Fruit fly (Drosophila melanogaster) whole organism, embryonic: ENCODE measurements around the gene Phb1.

Experiments
- Abd-B ChIP-seq: fragments of 200-800 bp; sonication (Bioruptor generic); optimal IDR thresholded peaks from 2 replicates; lab custom pipeline; 2018; ENCODE audit warnings: missing biosample characterization, mild to moderate bottlenecking, missing genetic modification characterization, moderate library complexity
- CG10462 ChIP-seq: fragments of 200-800 bp; sonication (Bioruptor generic); optimal IDR thresholded peaks from 2 replicates; lab custom pipeline; 2016; ENCODE audit warnings: missing biosample characterization, missing genetic modification characterization
- CG11398 ChIP-seq: fragments of 200-800 bp; sonication (Bioruptor generic); optimal IDR thresholded peaks from 2 replicates; lab custom pipeline; 2016; ENCODE audit warnings: missing biosample characterization, missing genetic modification characterization
- CG11504 ChIP-seq: fragments of 200-800 bp; sonication (Bioruptor generic); optimal IDR thresholded peaks from 3 replicates; lab custom pipeline; 2019; ENCODE audit warnings: missing biosample characterization, mild to moderate bottlenecking, missing genetic modification characterization, moderate library complexity
- CG12942 ChIP-seq: fragments of 200-800 bp; sonication (Bioruptor generic); optimal IDR thresholded peaks from 3 replicates; lab custom pipeline; 2016; ENCODE audit warnings: missing biosample characterization, missing genetic modification characterization
- CG13624 ChIP-seq: fragments of 200-800 bp; sonication (Bioruptor generic); optimal IDR thresholded peaks from 2 replicates; lab custom pipeline; 2016; ENCODE audit warnings: missing biosample characterization, missing genetic modification characterization
- CG14014 ChIP-seq: fragments of 200-800 bp; sonication (Bioruptor generic); IDR thresholded peaks from 2 replicates; pipeline ENCODE4 v1.3.6; 2022; ENCODE audit warnings: missing biosample characterization, missing genetic modification characterization
- CG1602 ChIP-seq: fragments of 200-800 bp; sonication (Bioruptor generic); optimal IDR thresholded peaks from 3 replicates; lab custom pipeline; 2016; ENCODE audit warnings: missing biosample characterization, missing genetic modification characterization
- CG16815 ChIP-seq: fragments of 200-800 bp; sonication (Bioruptor generic); optimal IDR thresholded peaks from 3 replicates; lab custom pipeline; 2017; ENCODE audit warnings: missing biosample characterization, mild to moderate bottlenecking, missing genetic modification characterization
- CG17912 ChIP-seq: fragments of 200-800 bp; sonication (Bioruptor generic); optimal IDR thresholded peaks from 2 replicates; lab custom pipeline; 2018; ENCODE audit warnings: missing biosample characterization, mild to moderate bottlenecking, missing genetic modification characterization
- CG1792 ChIP-seq: fragments of 200-800 bp; sonication (Bioruptor generic); optimal IDR thresholded peaks from 2 replicates; lab custom pipeline; 2016; ENCODE audit warnings: missing biosample characterization, missing genetic modification characterization
- CG2116 ChIP-seq: fragments of 200-800 bp; sonication (Bioruptor generic); optimal IDR thresholded peaks from 3 replicates; lab custom pipeline; 2018; ENCODE audit warnings: missing biosample characterization, mild to moderate bottlenecking, missing genetic modification characterization
- CG31365 ChIP-seq: fragments of 200-800 bp; sonication (Bioruptor generic); optimal IDR thresholded peaks from 2 replicates; lab custom pipeline; 2018; ENCODE audit warnings: missing biosample characterization, mild to moderate bottlenecking, missing genetic modification characterization
- CG32772 ChIP-seq: fragments of 200-800 bp; sonication (Bioruptor generic); IDR thresholded peaks from 2 replicates; pipeline ENCODE4 v1.3.6; 2022; ENCODE audit warnings: missing biosample characterization, missing genetic modification characterization
- CG34422 ChIP-seq: fragments of 200-800 bp; sonication (Bioruptor generic); IDR thresholded peaks from 3 replicates; pipeline ENCODE4 v1.3.6; 2022; ENCODE audit warnings: missing biosample characterization, missing genetic modification characterization
- CG4360 ChIP-seq: fragments of 200-800 bp; sonication (Bioruptor generic); IDR thresholded peaks from 2 replicates; pipeline ENCODE4 v1.3.6; 2022; ENCODE audit warnings: missing biosample characterization, missing genetic modification characterization
- CG7556 ChIP-seq: fragments of 200-800 bp; sonication (Bioruptor generic); optimal IDR thresholded peaks from 2 replicates; lab custom pipeline; 2017; ENCODE audit warnings: missing biosample characterization, mild to moderate bottlenecking, missing genetic modification characterization
- CG8281 ChIP-seq: fragments of 200-800 bp; sonication (Bioruptor generic); optimal IDR thresholded peaks from 2 replicates; lab custom pipeline; 2018; ENCODE audit warnings: missing biosample characterization, mild to moderate bottlenecking, missing genetic modification characterization, moderate library complexity
- CG8478 ChIP-seq: fragments of >200 bp; optimal IDR thresholded peaks from 2 replicates; lab custom pipeline; 2018
- CG9215 ChIP-seq: fragments of 200-800 bp; sonication (Bioruptor generic); IDR thresholded peaks from 2 replicates; pipeline ENCODE4 v1.3.6; 2022; ENCODE audit warnings: missing biosample characterization, missing genetic modification characterization
- E2f2 ChIP-seq: fragments of 200-800 bp; sonication (Bioruptor generic); IDR thresholded peaks from 2 replicates; pipeline ENCODE4 v1.3.6; 2022; ENCODE audit warnings: missing biosample characterization, missing genetic modification characterization
- Fer3 ChIP-seq: fragments of 200-800 bp; sonication (Bioruptor generic); optimal IDR thresholded peaks from 2 replicates; lab custom pipeline; 2018; ENCODE audit warnings: missing biosample characterization, mild to moderate bottlenecking, missing genetic modification characterization, moderate library complexity
- Gsc ChIP-seq: fragments of 200-800 bp; sonication (Bioruptor generic); IDR thresholded peaks from 2 replicates; pipeline ENCODE4 v1.3.6; 2022; ENCODE audit warnings: missing biosample characterization, missing genetic modification characterization
- HLH3B ChIP-seq: fragments of 200-800 bp; sonication (Bioruptor generic); IDR thresholded peaks from 2 replicates; pipeline ENCODE4 v1.3.6; 2022; ENCODE audit warnings: missing biosample characterization, missing genetic modification characterization
- Hey ChIP-seq: fragments of 200-800 bp; sonication (Bioruptor generic); optimal IDR thresholded peaks from 3 replicates; lab custom pipeline; 2018; ENCODE audit warnings: missing biosample characterization, mild to moderate bottlenecking, missing genetic modification characterization
- HmgZ ChIP-seq: fragments of 200-800 bp; sonication (Bioruptor generic); optimal IDR thresholded peaks from 2 replicates; lab custom pipeline; 2018; ENCODE audit warnings: missing biosample characterization, mild to moderate bottlenecking, missing genetic modification characterization
- Hmx ChIP-seq: fragments of 200-800 bp; sonication (Bioruptor generic); optimal IDR thresholded peaks from 2 replicates; lab custom pipeline; 2016; ENCODE audit warnings: missing biosample characterization, missing genetic modification characterization
- Med ChIP-seq: fragments of 200-800 bp; sonication (Bioruptor generic); peaks from one replicate; lab custom pipeline; 2016; ENCODE audit warnings: missing biosample characterization, missing genetic modification characterization, mild to moderate bottlenecking, inconsistent platforms, moderate library complexity
- Mes4 ChIP-seq: fragments of 200-800 bp; sonication (Bioruptor generic); optimal IDR thresholded peaks from 2 replicates; lab custom pipeline; 2016; ENCODE audit warnings: missing biosample characterization, missing genetic modification characterization
- Nf-YB ChIP-seq: fragments of 200-800 bp; sonication (Bioruptor generic); optimal IDR thresholded peaks from 3 replicates; lab custom pipeline; 2019; ENCODE audit warnings: missing biosample characterization, mild to moderate bottlenecking, missing genetic modification characterization, moderate library complexity
- Rx ChIP-seq: fragments of 200-800 bp; sonication (Bioruptor generic); IDR thresholded peaks from 2 replicates; pipeline ENCODE4 v1.3.6; 2022; ENCODE audit warnings: missing biosample characterization, missing genetic modification characterization
- Sin3A ChIP-seq: fragments of >200 bp; optimal IDR thresholded peaks from 2 replicates; lab custom pipeline; 2018
- Stat92E ChIP-seq, 3 experiments: fragments of >200 bp in 2 of 3; fragments of 200-800 bp in 1 of 3; sonication (Bioruptor generic) in 1 of 3; optimal IDR thresholded peaks; 2 replicates each; lab custom pipeline; 2017 to 2019; ENCODE audit warnings: missing biosample characterization in 3 of 3, missing genetic modification characterization in 3 of 3, mild to moderate bottlenecking in 1 of 3, moderate library complexity in 1 of 3
- Usf ChIP-seq: fragments of 200-800 bp; sonication (Bioruptor generic); optimal IDR thresholded peaks from 2 replicates; lab custom pipeline; 2017; ENCODE audit warnings: missing genotype, missing biosample characterization, missing genetic modification characterization
- ase ChIP-seq: fragments of 200-800 bp; sonication (Bioruptor generic); IDR thresholded peaks from 3 replicates; pipeline ENCODE4 v1.3.6; 2022; ENCODE audit warnings: missing biosample characterization, missing genetic modification characterization
- bbx ChIP-seq: fragments of 200-800 bp; sonication (Bioruptor generic); IDR thresholded peaks from 2 replicates; pipeline ENCODE4 v1.3.6; 2022; ENCODE audit warnings: missing biosample characterization, missing genetic modification characterization; ENCODE audit not compliant: partially characterized antibody
- br ChIP-seq: fragments of >200 bp; optimal IDR thresholded peaks from 2 replicates; lab custom pipeline; 2017
- cwo ChIP-seq: fragments of 200-800 bp; sonication (Bioruptor generic); optimal IDR thresholded peaks from 3 replicates; lab custom pipeline; 2017; ENCODE audit warnings: missing biosample characterization, missing genetic modification characterization, mild to moderate bottlenecking, moderate library complexity, missing genetic modification reagents
- dysf ChIP-seq: fragments of 200-800 bp; sonication (Bioruptor generic); IDR thresholded peaks from 3 replicates; pipeline ENCODE4 v1.3.6; 2022; ENCODE audit warnings: missing biosample characterization, missing genetic modification characterization
- esg ChIP-seq: fragments of 200-800 bp; sonication (Bioruptor generic); conservative IDR thresholded peaks from 2 replicates; pipeline ENCODE4 v1.3.6; 2022; ENCODE audit warnings: missing biosample characterization, missing genetic modification characterization
- exex ChIP-seq: fragments of 200-800 bp; sonication (Bioruptor generic); optimal IDR thresholded peaks from 4 replicates; lab custom pipeline; 2018; ENCODE audit warnings: missing biosample characterization, mild to moderate bottlenecking, missing genetic modification characterization, moderate library complexity
- fd3F ChIP-seq: fragments of 200-800 bp; sonication (Bioruptor generic); optimal IDR thresholded peaks from 2 replicates; lab custom pipeline; 2018; ENCODE audit warnings: missing biosample characterization, mild to moderate bottlenecking, missing genetic modification characterization, moderate library complexity
- mirr ChIP-seq: fragments of 200-800 bp; sonication (Bioruptor generic); optimal IDR thresholded peaks from 3 replicates; lab custom pipeline; 2018; ENCODE audit warnings: missing biosample characterization, mild to moderate bottlenecking, missing genetic modification characterization
- pfk ChIP-seq: fragments of 200-800 bp; sonication (Bioruptor generic); optimal IDR thresholded peaks from 2 replicates; lab custom pipeline; 2018; ENCODE audit warnings: missing biosample characterization, mild to moderate bottlenecking, missing genetic modification characterization, moderate library complexity
- pzg ChIP-seq: fragments of 200-800 bp; sonication (Bioruptor generic); optimal IDR thresholded peaks from 3 replicates; lab custom pipeline; 2018; ENCODE audit warnings: missing biosample characterization, mild to moderate bottlenecking, missing genetic modification characterization, moderate library complexity
- sd ChIP-seq: fragments of 200-800 bp; sonication (Bioruptor generic); optimal IDR thresholded peaks from 3 replicates; lab custom pipeline; 2018; ENCODE audit warnings: missing biosample characterization, mild to moderate bottlenecking, missing genetic modification characterization, moderate library complexity
- sens ChIP-seq: fragments of 200-800 bp; sonication (Bioruptor generic); peaks from one replicate; lab custom pipeline; 2016; ENCODE audit warnings: missing biosample characterization, missing genetic modification characterization
- sisA ChIP-seq: fragments of 200-800 bp; sonication (Bioruptor generic); IDR thresholded peaks from 2 replicates; pipeline ENCODE4 v1.3.6; 2022; ENCODE audit warnings: missing biosample characterization, missing genetic modification characterization
- so ChIP-seq: fragments of 200-800 bp; sonication (Bioruptor generic); IDR thresholded peaks from 3 replicates; pipeline ENCODE4 v1.3.6; 2022; ENCODE audit warnings: missing biosample characterization, missing genetic modification characterization
- stwl ChIP-seq: fragments of 200-800 bp; sonication (Bioruptor generic); optimal IDR thresholded peaks from 3 replicates; lab custom pipeline; 2018; ENCODE audit warnings: missing biosample characterization, mild to moderate bottlenecking, missing genetic modification characterization, moderate library complexity
- sug ChIP-seq: fragments of 200-800 bp; optimal IDR thresholded peaks from 2 replicates; lab custom pipeline; 2019; ENCODE audit warnings: missing biosample characterization, mild to moderate bottlenecking, missing genetic modification characterization, moderate library complexity
- wek ChIP-seq: fragments of 200-800 bp; sonication (Bioruptor generic); optimal IDR thresholded peaks from 3 replicates; lab custom pipeline; 2018; ENCODE audit warnings: missing biosample characterization, mild to moderate bottlenecking, missing genetic modification characterization, moderate library complexity
- z ChIP-seq: fragments of 200-800 bp; sonication (Bioruptor generic); IDR thresholded peaks from 3 replicates; pipeline ENCODE4 v1.3.6; 2022; ENCODE audit warnings: missing biosample characterization, missing genetic modification characterization

The Phb1 gene

dm6 chr2L:19108377-19108876, 15.2 kb downstream of the Phb1 start, which contains the start of gene Lim3 (continued):
- TF ChIP-seq Usf (GFP tag; lab: Kevin White, UChicago) (no peak), sd (peak; percentile 82), CG32772 (GFP tag; lab: Robert Waterston, UW) (0 out of 2 replicates have a peak, but pooled peaks have one; percentile 19), HmgZ (tag; lab: Kevin White, UChicago) (no peak), HLH3B (GFP tag; lab: Robert Waterston, UW) (no peak), Fer3 (tag; lab: Kevin White, UChicago) (no peak), CG11504 (peak; percentile 3), Sin3A (no peak), z (GFP tag; lab: Robert Waterston, UW) (no peak), CG8281 (no peak), CG7556 (GFP tag; lab: Kevin White, UChicago) (no peak), exex (tag; lab: Kevin White, UChicago) (peak; percentile 26), CG34422 (GFP tag; lab: Robert Waterston, UW) (no peak), CG13624 (no peak), Nf-YB (GFP tag; lab: Kevin White, UChicago) (peak; percentile 84), Med (GFP tag; lab: Kevin White, UChicago) (peak; percentile 75), Abd-B (no peak), wek (GFP tag; lab: Kevin White, UChicago) (no peak), CG1792 (GFP tag; lab: Kevin White, UChicago) (no peak), dysf (GFP tag; lab: Robert Waterston, UW) (no peak)

- TF ChIP-seq CG17912 (no peak), mirr (GFP tag; lab: Kevin White, UChicago) (peak; percentile 78), esg (no peak), CG11398 (GFP tag; lab: Kevin White, UChicago) (no peak), so (0 out of 3 replicates have a peak, but pooled peaks have one; percentile 10), cwo (peak; percentile 43), sug (tag; lab: Kevin White, UChicago) (peak; percentile 32), Mes4 (no peak), pfk (no peak), CG8478 (lab: Kevin White, UChicago) (no peak), stwl (tag; lab: Kevin White, UChicago) (no peak), sens (no peak), bbx (GFP tag; lab: Robert Waterston, UW) (no peak), CG1602 (GFP tag; lab: Kevin White, UChicago) (no peak), CG12942 (GFP tag; lab: Kevin White, UChicago) (no peak), CG16815 (no peak), Rx (GFP tag; lab: Robert Waterston, UW) (no peak), CG4360 (GFP tag; lab: Robert Waterston, UW) (no peak), Hmx (GFP tag; lab: Kevin White, UChicago) (no peak), Stat92E (GFP tag; optimal IDR thresholded peaks at IDR 0.05; lab: Kevin White, UChicago) (no peak), br (no peak), ase (no peak), CG2116 (GFP tag; lab: Kevin White, UChicago) (no peak), pzg (GFP tag; lab: Kevin White, UChicago) (no peak), exex (tag; lab: Kevin White, UChicago) (peak; percentile 69), CG9215 (GFP tag; lab: Robert Waterston, UW) (no peak), Hey (tag; lab: Kevin White, UChicago) (peak; percentile 46), CG31365 (tag; lab: Kevin White, UChicago) (no peak), sisA (no peak), CG10462 (GFP tag; lab: Kevin White, UChicago) (no peak), Gsc (GFP tag; lab: Robert Waterston, UW) (no peak), E2f2 (GFP tag; lab: Robert Waterston, UW) (no peak), CG14014 (GFP tag; lab: Robert Waterston, UW) (no peak), fd3F (GFP tag; lab: Kevin White, UChicago) (no peak)
Measured at dm6 chr2L:19106235-19106634, 17.4 kb downstream of the Phb1 start.
